Worm (Caenorhabditis elegans) whole organism, late embryonic: Measurements from ENCODE around the gene jmjd-1.1.

Experiments
- C38D4.7 ChIP-seq: fragments of 200-800 bp; sonication (Bioruptor generic); optimal IDR thresholded peaks from 2 replicates; lab custom pipeline; 2018; ENCODE audit warnings: mild to moderate bottlenecking, missing genetic modification characterization, moderate library complexity, missing compliant biosample characterization
- F13H6.1 ChIP-seq: sonication (generic microtip); optimal IDR thresholded peaks from 2 replicates; lab custom pipeline; 2016; ENCODE audit warnings: missing genetic modification characterization, missing compliant biosample characterization
- Y22D7AL.16 ChIP-seq: sonication (generic microtip); optimal IDR thresholded peaks from 2 replicates; lab custom pipeline; 2016; ENCODE audit warnings: missing genetic modification characterization, missing compliant biosample characterization
- ceh-2 ChIP-seq: sonication (generic microtip); optimal IDR thresholded peaks from 2 replicates; lab custom pipeline; 2016; ENCODE audit warnings: missing genotype, missing genetic modification characterization, missing compliant biosample characterization
- ceh-34 ChIP-seq: sonication (generic microtip); optimal IDR thresholded peaks from 2 replicates; lab custom pipeline; 2016; ENCODE audit warnings: mild to moderate bottlenecking, missing genetic modification characterization, missing compliant biosample characterization
- ceh-45 ChIP-seq: fragments of 200-800 bp; sonication (Bioruptor generic); IDR thresholded peaks from 2 replicates; pipeline ENCODE4 v1.3.6; 2022; ENCODE audit warnings: missing genetic modification reagents, missing genetic modification characterization, missing compliant biosample characterization
- ceh-48 ChIP-seq: sonication (generic microtip); optimal IDR thresholded peaks from 2 replicates; lab custom pipeline; 2016; ENCODE audit warnings: missing genetic modification characterization, inconsistent platforms, missing compliant biosample characterization
- che-1 ChIP-seq: sonication (generic microtip); optimal IDR thresholded peaks from 2 replicates; lab custom pipeline; 2016; ENCODE audit warnings: mild to moderate bottlenecking, missing genetic modification characterization, missing compliant biosample characterization
- dmd-4 ChIP-seq: sonication (generic microtip); optimal IDR thresholded peaks from 2 replicates; lab custom pipeline; 2016; ENCODE audit warnings: borderline replicate concordance, missing genetic modification characterization, missing compliant biosample characterization
- dve-1 ChIP-seq: sonication (generic microtip); optimal IDR thresholded peaks from 2 replicates; lab custom pipeline; 2017; ENCODE audit warnings: antibody characterized with exemption, mild to moderate bottlenecking, missing genetic modification characterization, missing compliant biosample characterization
- elt-4 ChIP-seq: sonication (generic microtip); optimal IDR thresholded peaks from 2 replicates; lab custom pipeline; 2016; ENCODE audit warnings: missing genetic modification characterization, missing compliant biosample characterization
- ets-4 ChIP-seq: sonication (generic microtip); optimal IDR thresholded peaks from 2 replicates; lab custom pipeline; 2016; ENCODE audit warnings: missing genetic modification characterization, missing compliant biosample characterization
- fkh-10 ChIP-seq: fragments of 150-350 bp; optimal IDR thresholded peaks from 2 replicates; lab custom pipeline; 2014; ENCODE audit warnings: missing biosample characterization, missing genetic modification reagents, missing genetic modification characterization
- hlh-13 ChIP-seq: fragments of 200-800 bp; sonication (Bioruptor generic); optimal IDR thresholded peaks from 2 replicates; lab custom pipeline; 2018; ENCODE audit warnings: mild to moderate bottlenecking, missing genetic modification characterization, missing compliant biosample characterization
- hlh-15 ChIP-seq: sonication (generic microtip); optimal IDR thresholded peaks from 2 replicates; lab custom pipeline; 2016; ENCODE audit warnings: missing genetic modification characterization, missing compliant biosample characterization
- hlh-30 ChIP-seq: sonication (generic microtip); optimal IDR thresholded peaks from 2 replicates; lab custom pipeline; 2017; ENCODE audit warnings: antibody characterized with exemption, missing genetic modification characterization, missing compliant biosample characterization; ENCODE audit not compliant: insufficient read depth
- hlh-6 ChIP-seq: sonication (generic microtip); optimal IDR thresholded peaks from 2 replicates; lab custom pipeline; 2016; ENCODE audit warnings: missing genotype, missing genetic modification characterization, missing compliant biosample characterization
- madf-2 ChIP-seq: sonication (generic microtip); optimal IDR thresholded peaks from 2 replicates; lab custom pipeline; 2017; ENCODE audit warnings: missing genetic modification characterization, missing compliant biosample characterization
- nhr-232 ChIP-seq: sonication (generic microtip); optimal IDR thresholded peaks from 2 replicates; lab custom pipeline; 2016; ENCODE audit warnings: missing genetic modification characterization, missing compliant biosample characterization
- npax-4 ChIP-seq: sonication (generic microtip); optimal IDR thresholded peaks from 2 replicates; lab custom pipeline; 2016; ENCODE audit warnings: missing genetic modification characterization, missing compliant biosample characterization
- odd-2 ChIP-seq: sonication (generic microtip); optimal IDR thresholded peaks from 2 replicates; lab custom pipeline; 2017; ENCODE audit warnings: antibody characterized with exemption, mild to moderate bottlenecking, missing genetic modification characterization, missing compliant biosample characterization
- pag-3 ChIP-seq: sonication (generic microtip); optimal IDR thresholded peaks from 2 replicates; lab custom pipeline; 2016; ENCODE audit warnings: missing compliant biosample characterization, missing genetic modification characterization, borderline replicate concordance
- pax-1 ChIP-seq: fragments of 150-350 bp; optimal IDR thresholded peaks from 2 replicates; lab custom pipeline; 2014; ENCODE audit warnings: missing biosample characterization, missing genetic modification characterization
- pqm-1 ChIP-seq: sonication (generic microtip); optimal IDR thresholded peaks from 2 replicates; lab custom pipeline; 2016; ENCODE audit warnings: missing genetic modification characterization, missing compliant biosample characterization
- rnt-1 ChIP-seq: sonication (generic microtip); optimal IDR thresholded peaks from 2 replicates; lab custom pipeline; 2016; ENCODE audit warnings: missing genetic modification characterization, missing compliant biosample characterization
- sdc-2 ChIP-seq: sonication (generic microtip); optimal IDR thresholded peaks from 2 replicates; lab custom pipeline; 2016; ENCODE audit warnings: missing genotype, missing genetic modification characterization, missing compliant biosample characterization
- sox-2 ChIP-seq: fragments of 200-800 bp; sonication (Bioruptor generic); IDR thresholded peaks from 2 replicates; pipeline ENCODE4 v1.3.6; 2022; ENCODE audit warnings: missing genetic modification reagents, missing genetic modification characterization, missing compliant biosample characterization
- tbx-2 ChIP-seq: sonication (generic microtip); optimal IDR thresholded peaks from 2 replicates; lab custom pipeline; 2016; ENCODE audit warnings: missing genetic modification characterization, missing compliant biosample characterization
- tbx-7 ChIP-seq: sonication (generic microtip); optimal IDR thresholded peaks from 2 replicates; lab custom pipeline; 2016; ENCODE audit warnings: missing genotype, missing genetic modification characterization, missing compliant biosample characterization
- unc-3 ChIP-seq, 2 experiments: fragments of 200-800 bp in 1 of 2; sonication (Bioruptor generic) in 1 of 2; sonication (generic microtip) in 1 of 2; conservative IDR thresholded peaks in 1 of 2; optimal IDR thresholded peaks in 1 of 2; 2 replicates each; pipeline versions ENCODE4 v1.3.6 to Lab custom; 2016 to 2022; ENCODE audit warnings: missing compliant biosample characterization in 2 of 2, missing genetic modification characterization in 2 of 2, missing genetic modification reagents in 1 of 2

The jmjd-1.1 gene

ce11 chrII:11759277-11759676 is 47.1 kb upstream of the jmjd-1.1 start, which contains the start of the genes F44E5.4 and F44E5.5 (continued):
- TF ChIP-seq pax-1 (tag; lab: Kevin White, UChicago) (peak; percentile 90), che-1 (tag; lab: Kevin White, UChicago) (peak; percentile 16)

- no peak for TF ChIP-seq ets-4 (tag; lab: Kevin White, UChicago)
- TF ChIP-seq fkh-10 (GFP tag; lab: Kevin White, UChicago) = no peak
- no peak for TF ChIP-seq dmd-4 (tag; lab: Kevin White, UChicago)
These were observed 44.4 kb upstream of the jmjd-1.1 start for ce11 chrII:11761806-11762512.

ce11 chrII:11765506-11766152 is 40.7 kb upstream of the jmjd-1.1 start:
- TF ChIP-seq ceh-34 (tag; lab: Kevin White, UChicago) (no peak), rnt-1 (tag; lab: Kevin White, UChicago) (no peak), hlh-30 (no peak), C38D4.7 (GFP tag; lab: Kevin White, UChicago) (no peak), pqm-1 (tag; lab: Kevin White, UChicago) (no peak), madf-2 (tag; lab: Kevin White, UChicago) (no peak), F13H6.1 (tag; lab: Kevin White, UChicago) (no peak), dve-1 (tag; lab: Kevin White, UChicago) (no peak), tbx-7 (tag; lab: Kevin White, UChicago) (no peak), nhr-232 (tag; lab: Kevin White, UChicago) (no peak)

- TF ChIP-seq pqm-1 (tag; lab: Kevin White, UChicago) (no peak), madf-2 (tag; lab: Kevin White, UChicago) (no peak), pax-1 (tag; lab: Kevin White, UChicago) (no peak), pag-3 (tag; lab: Kevin White, UChicago) (no peak), hlh-13 (no peak), tbx-2 (no peak), sox-2 (GFP tag; lab: Robert Waterston, UW) (no peak), rnt-1 (tag; lab: Kevin White, UChicago) (no peak), elt-4 (tag; lab: Kevin White, UChicago) (no peak), sdc-2 (no peak), odd-2 (tag; lab: Kevin White, UChicago) (no peak), hlh-15 (tag; lab: Kevin White, UChicago) (no peak), ceh-45 (no peak)
These were observed 39.9 kb upstream of the jmjd-1.1 start, which contains the start of gene F44E5.2 for ce11 chrII:11766472-11766871. F44E5.2 (plus strand) TSS chrII:11766772.

ce11 chrII:11772364-11772763 is 34.0 kb upstream of the jmjd-1.1 start, which contains the start of gene F44E5.15:
F44E5.15 (plus strand) TSS chrII:11772664.
- TF ChIP-seq tbx-2 (no peak), npax-4 (tag; lab: Kevin White, UChicago) (no peak), hlh-15 (tag; lab: Kevin White, UChicago) (no peak), che-1 (tag; lab: Kevin White, UChicago) (no peak), hlh-6 (tag; lab: Kevin White, UChicago) (no peak), ceh-48 (tag; lab: Kevin White, UChicago) (no peak), unc-3 (GFP tag; conservative IDR thresholded peaks at IDR 0.05; lab: Robert Waterston, UW) (no peak), unc-3 (tag; optimal IDR thresholded peaks at IDR 0.05; lab: Kevin White, UChicago) (no peak), Y22D7AL.16 (no peak), hlh-30 (no peak), ceh-2 (tag; lab: Kevin White, UChicago) (no peak), madf-2 (tag; lab: Kevin White, UChicago) (no peak)
- TF ChIP-seq, all 69 proteins: peak for 0
